Worm (Caenorhabditis elegans): ENCODE data around the gene cup-14.

DNA sequence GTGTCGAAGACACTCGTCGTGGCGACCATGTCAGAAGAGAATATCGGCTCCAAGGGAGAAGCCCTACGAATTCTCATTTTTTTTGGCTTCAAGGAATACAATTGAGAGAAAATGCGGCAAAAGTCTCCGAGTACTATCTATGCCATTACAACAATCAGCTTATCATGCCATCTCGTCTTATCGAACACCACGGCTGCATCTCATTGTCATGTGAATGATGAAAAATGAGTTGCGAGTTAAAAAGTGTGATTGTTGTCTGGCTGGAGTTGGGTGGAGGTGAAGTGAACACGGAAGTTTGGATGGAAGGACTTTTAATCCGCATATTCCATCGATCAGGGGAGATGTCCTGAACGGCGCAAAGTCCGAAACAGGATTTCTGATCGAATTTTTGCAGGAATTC lies 11.1 kb downstream of the cup-14 start:
- TF ChIP-seq dao-5 (tag; optimal IDR thresholded peaks at IDR 0.05) (no peak), him-1 (tag; optimal IDR thresholded peaks at IDR 0.05) (no peak), W03F9.2 (tag; optimal IDR thresholded peaks at IDR 0.05) (no peak)
